Fruit fly (Drosophila melanogaster) whole organism, prepupa: ENCODE measurements around the gene CG5188.
A peak's percentile ranks its signal among the peaks of the same experiment; 100 is the strongest.

Source experiments
- CG10631 ChIP-seq: fragments of 200-800 bp; sonication (Bioruptor generic); optimal IDR thresholded peaks from 2 replicates; lab custom pipeline; 2016; ENCODE audit warnings: missing biosample characterization, missing genetic modification characterization
- CG15336 ChIP-seq: fragments of 200-800 bp; sonication (Bioruptor generic); IDR thresholded peaks from 2 replicates; pipeline ENCODE4 v1.3.6; 2022; ENCODE audit warnings: missing biosample characterization, missing genetic modification characterization
- CG31627 ChIP-seq: fragments of 200-800 bp; sonication (Bioruptor generic); optimal IDR thresholded peaks from 3 replicates; lab custom pipeline; 2016; ENCODE audit warnings: missing biosample characterization, missing genetic modification characterization
- CG34406 ChIP-seq: fragments of 200-800 bp; sonication (Bioruptor generic); optimal IDR thresholded peaks from 3 replicates; lab custom pipeline; 2016; ENCODE audit warnings: missing biosample characterization, missing genetic modification characterization
- CG6163 ChIP-seq: fragments of 200-800 bp; sonication (Bioruptor generic); IDR thresholded peaks from 3 replicates; pipeline ENCODE4 v1.3.6; 2022; ENCODE audit warnings: missing biosample characterization, missing genetic modification characterization
- Eip78C ChIP-seq: fragments of 200-800 bp; sonication (Bioruptor generic); peaks from one replicate; lab custom pipeline; 2016; ENCODE audit warnings: missing biosample characterization, missing genetic modification characterization
- Gug ChIP-seq: fragments of 200-800 bp; sonication (Bioruptor generic); IDR thresholded peaks from 2 replicates; pipeline ENCODE4 v1.3.6; 2022; ENCODE audit warnings: missing biosample characterization, missing genetic modification characterization
- Hr4 ChIP-seq: fragments of 200-800 bp; sonication (Bioruptor generic); optimal IDR thresholded peaks from 3 replicates; lab custom pipeline; 2016; ENCODE audit warnings: missing biosample characterization, missing genetic modification characterization
- OdsH ChIP-seq: fragments of 200-800 bp; sonication (Bioruptor generic); optimal IDR thresholded peaks from 3 replicates; lab custom pipeline; 2016; ENCODE audit warnings: missing biosample characterization, missing genetic modification characterization
- Sox14 ChIP-seq: fragments of 200-800 bp; sonication (Bioruptor generic); optimal IDR thresholded peaks from 3 replicates; lab custom pipeline; 2016; ENCODE audit warnings: missing biosample characterization, missing genetic modification characterization
- eg ChIP-seq: fragments of 200-800 bp; sonication (Bioruptor generic); IDR thresholded peaks from 3 replicates; pipeline ENCODE4 v1.3.6; 2022; ENCODE audit warnings: missing biosample characterization, missing genetic modification characterization
- lz ChIP-seq: fragments of 200-800 bp; sonication (Bioruptor generic); optimal IDR thresholded peaks from 3 replicates; lab custom pipeline; 2016; ENCODE audit warnings: missing biosample characterization, missing genetic modification characterization
- spab ChIP-seq: fragments of 200-800 bp; sonication (Bioruptor generic); optimal IDR thresholded peaks from 2 replicates; lab custom pipeline; 2017; ENCODE audit warnings: missing biosample characterization, mild to moderate bottlenecking, missing genetic modification characterization, missing genetic modification reagents
- vri ChIP-seq: fragments of 200-800 bp; sonication (Bioruptor generic); optimal IDR thresholded peaks from 3 replicates; lab custom pipeline; 2016; ENCODE audit warnings: missing biosample characterization, mild to moderate bottlenecking, missing genetic modification characterization

DNA sequence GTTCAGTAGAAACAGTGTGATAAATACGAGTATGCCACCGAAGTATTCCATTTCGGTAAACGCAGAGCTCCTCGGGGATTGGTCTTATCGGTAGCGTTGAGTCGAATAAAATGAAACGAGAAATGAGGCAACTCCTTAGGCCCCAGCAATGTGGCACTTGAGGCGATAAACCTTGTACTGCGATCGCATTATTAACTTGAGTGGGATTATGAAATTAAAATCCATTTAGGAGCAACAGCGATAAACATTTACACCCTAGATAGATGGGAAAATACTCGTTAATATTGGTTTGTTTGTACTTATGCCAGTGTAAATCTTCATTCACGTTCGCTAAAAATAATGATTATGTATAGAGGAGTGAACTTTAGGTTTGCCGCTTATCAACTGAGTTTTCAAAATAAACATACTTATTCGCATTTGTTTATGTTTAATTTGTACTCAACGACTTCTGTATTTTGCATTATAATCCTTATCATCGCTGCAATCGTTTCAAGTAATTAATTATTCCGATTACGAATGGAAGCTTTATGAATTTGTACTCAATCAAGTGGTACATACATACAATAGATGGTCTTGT is 27.4 kb downstream of the CG5188 start:
- TF ChIP-seq CG34406 (no peak), CG31627 (GFP tag; lab: Kevin White, UChicago) (no peak), OdsH (GFP tag; lab: Kevin White, UChicago) (no peak), Hr4 (GFP tag; lab: Kevin White, UChicago) (no peak), vri (GFP tag; lab: Kevin White, UChicago) (peak; percentile 93), CG6163 (GFP tag; lab: Robert Waterston, UW) (no peak), CG15336 (GFP tag; lab: Robert Waterston, UW) (no peak), CG10631 (GFP tag; lab: Kevin White, UChicago) (no peak), Gug (GFP tag; lab: Robert Waterston, UW) (no peak), lz (no peak), spab (no peak), Eip78C (GFP tag; lab: Kevin White, UChicago) (peak; percentile 53), eg (GFP tag; lab: Robert Waterston, UW) (no peak), Sox14 (no peak)
